Fruit fly (Drosophila melanogaster): ENCODE measurements around the gene CG5359.

DNA sequence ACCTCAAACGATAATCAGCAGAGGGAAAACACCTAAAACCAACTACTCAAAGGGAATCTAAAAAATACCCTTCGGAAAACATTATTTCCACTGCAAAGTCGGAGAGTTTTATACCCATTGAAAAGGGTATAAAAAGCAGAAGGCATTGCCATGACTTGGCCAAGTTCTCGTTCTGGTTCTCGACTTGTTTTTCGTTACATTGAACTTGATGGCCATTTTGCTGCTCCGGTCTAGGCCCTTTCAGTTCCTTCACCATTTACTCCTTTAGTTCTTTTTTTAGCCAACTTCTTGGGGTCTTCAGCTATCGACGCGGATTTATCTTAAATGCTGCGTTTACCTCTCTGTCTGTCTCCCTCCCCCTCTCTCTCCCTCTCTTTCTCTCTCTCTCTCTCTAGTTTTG, 41.2 kb downstream of the CG5359 start:
- no peak for TF ChIP-seq OdsH (GFP tag; optimal IDR thresholded peaks at IDR 0.05)
- no peak for TF ChIP-seq Sp1 (GFP tag; optimal IDR thresholded peaks at IDR 0.05)
- TF ChIP-seq psq (GFP tag; optimal IDR thresholded peaks at IDR 0.05): no peak
- no peak for TF ChIP-seq GATAd (GFP tag; optimal IDR thresholded peaks at IDR 0.05)
- no peak for TF ChIP-seq sv (GFP tag; optimal IDR thresholded peaks at IDR 0.05)
- TF ChIP-seq h (GFP tag; optimal IDR thresholded peaks at IDR 0.05): no peak
- TF ChIP-seq brk (GFP tag; optimal IDR thresholded peaks at IDR 0.05): no peak

Data from whole organism, wandering third instar larva.